Worm (Caenorhabditis elegans) whole organism, L3 larva: Measurements from ENCODE around the gene F32D1.3.

ENCODE experiments used
- R02D3.7 ChIP-seq: fragments of 150-350 bp; optimal IDR thresholded peaks from 2 replicates; lab custom pipeline; 2014; ENCODE audit warnings: missing biosample characterization, missing genetic modification characterization
- ama-1 ChIP-seq: fragments of 150-350 bp; optimal IDR thresholded peaks from 2 replicates; lab custom pipeline; 2018
- ceh-16 ChIP-seq: sonication (generic microtip); optimal IDR thresholded peaks from 2 replicates; lab custom pipeline; 2017; ENCODE audit warnings: missing biosample characterization, missing genetic modification characterization
- daf-12 ChIP-seq: fragments of 150-350 bp; optimal IDR thresholded peaks from 2 replicates; lab custom pipeline; 2014; ENCODE audit warnings: missing biosample characterization, missing genetic modification reagents, missing genetic modification characterization
- nhr-237 ChIP-seq: fragments of 150-350 bp; optimal IDR thresholded peaks from 2 replicates; lab custom pipeline; 2014; ENCODE audit warnings: missing biosample characterization, missing genetic modification characterization
- nhr-76 ChIP-seq: fragments of 150-350 bp; sonication (generic microtip); optimal IDR thresholded peaks from 5 replicates; lab custom pipeline; 2014; ENCODE audit warnings: missing biosample characterization, missing genetic modification characterization
- skn-1 ChIP-seq: fragments of 150-350 bp; optimal IDR thresholded peaks from 2 replicates; lab custom pipeline; 2014; ENCODE audit warnings: missing biosample characterization, missing genetic modification characterization
- unc-62 ChIP-seq: fragments of 150-350 bp; sonication (generic microtip); optimal IDR thresholded peaks from 4 replicates; lab custom pipeline; 2014; ENCODE audit warnings: missing biosample characterization, missing genetic modification reagents, missing genetic modification characterization

- TF ChIP-seq nhr-237 (tag; lab: Kevin White, UChicago) = no peak
- no peak for TF ChIP-seq ceh-16 (tag; lab: Kevin White, UChicago)
- no peak for TF ChIP-seq R02D3.7
- TF ChIP-seq nhr-76 = no peak
- no peak for TF ChIP-seq unc-62
- no peak for TF ChIP-seq daf-12 (tag; lab: Kevin White, UChicago)
- no peak for TF ChIP-seq skn-1
- no peak for TF ChIP-seq ama-1 (lab: Kevin White, UChicago)
These were observed 9.1 kb upstream of the F32D1.3 start for ce11 chrV:4370515-4370914.
